Fruit fly (Drosophila melanogaster): Measurements from ENCODE around the gene Zdhhc8.

Zdhhc8 gene

DNA sequence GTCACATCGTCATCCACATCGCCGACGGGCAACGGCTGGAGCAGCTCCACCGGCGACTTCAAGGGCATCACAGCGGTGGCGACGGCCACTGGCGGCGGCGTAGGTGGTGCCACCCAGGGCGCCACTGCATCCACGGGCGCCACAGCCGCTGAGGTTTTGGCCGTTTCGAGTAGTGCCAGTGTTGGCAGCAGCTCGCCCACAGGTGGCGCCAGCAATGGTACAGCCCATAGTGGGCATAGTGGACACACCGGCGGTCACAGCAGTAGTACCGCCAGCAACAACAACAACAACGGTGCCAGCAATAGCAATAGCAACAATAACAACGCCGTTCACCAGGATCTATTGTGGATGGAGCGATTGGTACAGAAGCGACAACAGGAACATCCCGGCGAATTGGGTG, 69.6 kb downstream of the Zdhhc8 start:
- TF ChIP-seq CG11617 (GFP tag; optimal IDR thresholded peaks at IDR 0.05) = no peak
- TF ChIP-seq pad (GFP tag; optimal IDR thresholded peaks at IDR 0.05) = no peak
- no peak for TF ChIP-seq Crg-1 (GFP tag; optimal IDR thresholded peaks at IDR 0.05)

DNA sequence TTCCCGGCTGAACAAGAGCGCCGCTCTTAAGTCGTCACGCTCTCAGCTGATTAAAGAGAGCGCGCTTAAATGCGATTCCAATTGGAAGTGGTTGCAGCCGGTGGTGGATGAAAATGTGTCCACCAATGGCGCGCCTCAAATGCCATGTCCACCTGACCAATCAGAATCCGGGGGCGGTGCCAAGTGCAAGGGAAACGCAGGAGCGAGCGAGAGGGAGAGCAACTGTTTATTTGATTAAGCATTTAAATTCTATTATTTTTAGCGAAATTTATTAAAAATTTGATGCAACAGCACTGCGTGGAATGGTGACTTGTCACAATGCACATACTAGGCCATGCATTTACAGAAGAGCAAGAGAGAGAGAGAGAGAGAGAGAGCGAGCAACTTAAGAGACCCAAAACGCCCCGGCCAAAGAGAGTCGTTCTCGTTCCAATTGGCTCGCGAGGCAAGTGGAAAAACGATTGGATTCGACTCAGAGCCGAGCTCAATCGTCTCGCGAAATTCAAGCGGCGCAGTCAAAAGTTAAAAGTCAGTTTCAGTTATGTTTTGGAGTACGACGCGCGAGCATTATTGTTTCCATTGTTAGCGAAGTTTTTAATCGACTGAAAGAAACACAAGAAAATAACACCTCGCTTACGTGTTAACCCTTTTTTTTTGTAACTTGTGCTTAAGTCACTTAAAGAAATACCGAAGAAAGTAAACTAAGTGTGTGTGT, 71.8 kb downstream of the Zdhhc8 start, which contains the start of gene lz:
TSS of gene lz (plus strand) at position 626 of the 715 bp plus-strand sequence.
- no peak for TF ChIP-seq Hr96 (GFP tag; optimal IDR thresholded peaks at IDR 0.05)

DNA sequence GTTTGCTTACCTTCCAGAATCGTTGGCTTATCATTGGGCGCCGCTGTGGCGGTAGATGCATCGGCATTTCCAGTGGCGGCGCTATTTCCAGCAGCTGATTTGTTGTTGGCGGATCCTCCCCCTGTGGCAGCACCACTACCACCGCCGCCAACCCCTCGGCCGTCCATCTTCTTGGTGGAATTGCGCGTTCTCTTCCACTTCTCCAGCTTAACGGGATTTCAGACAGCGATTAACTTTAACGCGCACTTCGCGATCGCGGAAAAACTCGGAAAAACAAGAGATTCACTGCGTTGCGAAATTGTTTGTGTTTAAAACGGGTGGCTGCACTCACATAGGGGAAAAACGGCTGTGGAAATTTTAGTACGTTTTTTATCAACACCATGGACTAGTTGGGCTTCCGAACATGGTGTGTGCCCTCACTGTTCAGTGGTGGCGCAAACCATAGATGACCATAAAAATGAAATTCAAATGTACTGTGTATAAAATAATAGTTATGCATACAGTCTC, 73.2 kb downstream of the Zdhhc8 start, which contains the start of gene c11.1:
TSS of gene c11.1 (minus strand) at position 335 of the 507 bp plus-strand sequence.
- TF ChIP-seq CG7101 (tag; optimal IDR thresholded peaks at IDR 0.05) (no peak), CG1620 (GFP tag; optimal IDR thresholded peaks at IDR 0.05) (no peak), tj (GFP tag; optimal IDR thresholded peaks at IDR 0.05) (peak; percentile 9), Mnt (GFP tag; optimal IDR thresholded peaks at IDR 0.05) (peak; percentile 56), Clk (GFP tag; optimal IDR thresholded peaks at IDR 0.05) (no peak), bab1 (GFP tag; optimal IDR thresholded peaks at IDR 0.05) (peak; percentile 49), CG33017 (tag; optimal IDR thresholded peaks at IDR 0.05) (no peak), kay (GFP tag; ENCODE audit: borderline replicate concordance) (no peak), toe (GFP tag; optimal IDR thresholded peaks at IDR 0.05) (no peak), ovo (GFP tag; optimal IDR thresholded peaks at IDR 0.05) (no peak), CG12768 (GFP tag; optimal IDR thresholded peaks at IDR 0.05) (no peak), CG5204 (GFP tag; optimal IDR thresholded peaks at IDR 0.05) (no peak), pad (GFP tag; optimal IDR thresholded peaks at IDR 0.05) (no peak), cnc (optimal IDR thresholded peaks at IDR 0.05) (no peak), CG11617 (GFP tag; optimal IDR thresholded peaks at IDR 0.05) (no peak), cic (GFP tag; optimal IDR thresholded peaks at IDR 0.05) (no peak), Hr96 (GFP tag; optimal IDR thresholded peaks at IDR 0.05) (no peak), Crg-1 (GFP tag; optimal IDR thresholded peaks at IDR 0.05) (no peak), CG7045 (GFP tag; optimal IDR thresholded peaks at IDR 0.05) (no peak), CG14711 (tag; optimal IDR thresholded peaks at IDR 0.05) (no peak)

DNA sequence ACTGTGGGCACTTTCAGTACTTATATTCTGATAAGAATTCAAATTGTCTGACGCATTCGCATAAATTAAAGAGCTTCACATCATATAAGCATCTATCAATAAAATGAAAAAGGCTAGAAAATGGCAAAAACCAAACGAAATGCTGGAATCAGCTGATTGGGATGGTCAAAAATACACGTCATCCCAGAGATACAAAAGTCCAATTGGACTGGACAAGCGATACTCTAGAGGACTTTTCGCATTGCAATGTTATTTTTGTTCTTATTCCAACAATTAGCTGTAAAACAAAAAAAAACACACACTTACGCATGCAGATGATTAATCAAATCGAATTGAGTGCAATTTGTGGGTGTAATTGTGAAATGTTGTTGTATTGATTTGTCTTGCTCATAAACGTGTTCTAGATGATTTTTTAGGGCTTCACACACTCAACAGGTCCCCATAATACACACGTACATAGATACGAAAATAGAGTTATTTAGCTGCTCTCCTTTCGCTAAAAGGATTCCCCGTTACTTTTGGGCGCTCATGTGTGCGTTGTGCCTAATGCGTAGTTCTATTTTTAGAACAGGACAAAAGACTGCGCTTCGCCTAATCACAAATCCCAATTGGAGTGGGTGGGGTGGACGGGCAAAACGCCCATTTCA, 73.9 kb downstream of the Zdhhc8 start:
- peak; percentile 40 for TF ChIP-seq pad (GFP tag; optimal IDR thresholded peaks at IDR 0.05)
- no peak for TF ChIP-seq Mnt (GFP tag; optimal IDR thresholded peaks at IDR 0.05)
